Worm (Caenorhabditis elegans) whole organism, L1 larva: Measurements from ENCODE around the gene C25H3.17.
A peak's percentile ranks its signal among the peaks of the same experiment; 100 is the strongest.

Experiments used
- C04F5.9 ChIP-seq: sonication (generic microtip); optimal IDR thresholded peaks from 2 replicates; lab custom pipeline; 2016; ENCODE audit warnings: missing genetic modification characterization, missing compliant biosample characterization
- C16A3.4 ChIP-seq: fragments of 150-350 bp; optimal IDR thresholded peaks from 2 replicates; lab custom pipeline; 2014; ENCODE audit warnings: missing biosample characterization, missing genetic modification characterization
- C34B4.2 ChIP-seq: sonication (generic microtip); optimal IDR thresholded peaks from 2 replicates; lab custom pipeline; 2017; ENCODE audit warnings: mild to moderate bottlenecking, missing genetic modification characterization, missing compliant biosample characterization
- F16B12.6 ChIP-seq: fragments of 150-350 bp; optimal IDR thresholded peaks from 2 replicates; lab custom pipeline; 2014; ENCODE audit warnings: missing biosample characterization, missing genetic modification characterization
- Y116A8C.19 ChIP-seq: sonication (generic microtip); optimal IDR thresholded peaks from 2 replicates; lab custom pipeline; 2016; ENCODE audit warnings: missing compliant biosample characterization, missing genetic modification characterization, borderline replicate concordance
- aly-2 ChIP-seq: fragments of 150-350 bp; optimal IDR thresholded peaks from 2 replicates; lab custom pipeline; 2014; ENCODE audit warnings: missing biosample characterization, missing genetic modification characterization
- ama-1 ChIP-seq: fragments of 150-350 bp; optimal IDR thresholded peaks from 2 replicates; lab custom pipeline; 2014
- blmp-1 ChIP-seq: fragments of 150-350 bp; optimal IDR thresholded peaks from 2 replicates; lab custom pipeline; 2014; ENCODE audit warnings: missing biosample characterization, missing genetic modification characterization
- ceh-82 ChIP-seq, 3 experiments: fragments of 150-350 bp in 1 of 3; sonication (generic microtip) in 2 of 3; optimal IDR thresholded peaks; 2 replicates each; lab custom pipeline; 2014 to 2017; ENCODE audit warnings: missing biosample characterization in 3 of 3, missing genetic modification characterization in 3 of 3
- ceh-88 ChIP-seq: fragments of 200-800 bp; sonication (Bioruptor generic); IDR thresholded peaks from 2 replicates; pipeline ENCODE4 v1.3.6; 2022; ENCODE audit warnings: missing genetic modification characterization, missing compliant biosample characterization
- ces-1 ChIP-seq: fragments of 150-350 bp; optimal IDR thresholded peaks from 2 replicates; lab custom pipeline; 2014; ENCODE audit warnings: missing biosample characterization, missing genetic modification reagents, missing genetic modification characterization
- dpl-1 ChIP-seq, 3 experiments: fragments of 150-350 bp in 2 of 3; sonication (generic microtip) in 1 of 3; optimal IDR thresholded peaks; 2 replicates each; lab custom pipeline; 2014 to 2017; ENCODE audit warnings: missing biosample characterization in 3 of 3, missing genetic modification characterization in 3 of 3, missing genetic modification reagents in 3 of 3
- dsc-1 ChIP-seq: sonication (generic microtip); optimal IDR thresholded peaks from 2 replicates; lab custom pipeline; 2016; ENCODE audit warnings: mild to moderate bottlenecking, missing genetic modification characterization, missing compliant biosample characterization
- efl-1 ChIP-seq, 4 experiments: fragments of 150-350 bp; optimal IDR thresholded peaks in 3 of 4; peaks in 1 of 4; 1 replicate in 1 of 4; 2 replicates in 3 of 4; lab custom pipeline; 2014; ENCODE audit warnings: missing biosample characterization in 2 of 4, missing genetic modification characterization in 2 of 4, missing genetic modification reagents in 2 of 4
- elt-2 ChIP-seq: sonication (generic microtip); optimal IDR thresholded peaks from 2 replicates; lab custom pipeline; 2016; ENCODE audit warnings: missing genetic modification characterization, mild to moderate bottlenecking, inconsistent platforms, missing compliant biosample characterization, missing genetic modification reagents
- elt-3 ChIP-seq, 6 experiments: fragments of 150-350 bp in 1 of 6; sonication (generic microtip); optimal IDR thresholded peaks; 2 replicates each; lab custom pipeline; 2017 to 2018; ENCODE audit warnings: missing biosample characterization in 6 of 6, missing genetic modification characterization in 6 of 6, inconsistent platforms in 1 of 6
- fkh-10 ChIP-seq: sonication (generic microtip); optimal IDR thresholded peaks from 2 replicates; lab custom pipeline; 2017; ENCODE audit warnings: missing biosample characterization, missing genetic modification reagents, missing genetic modification characterization
- fkh-4 ChIP-seq: sonication (generic microtip); optimal IDR thresholded peaks from 2 replicates; lab custom pipeline; 2016; ENCODE audit warnings: missing compliant biosample characterization, missing genetic modification characterization, borderline replicate concordance
- fkh-8 ChIP-seq: sonication (generic microtip); optimal IDR thresholded peaks from 2 replicates; lab custom pipeline; 2016; ENCODE audit warnings: mild to moderate bottlenecking, missing genetic modification characterization, missing compliant biosample characterization
- grh-1 ChIP-seq: fragments of 200-800 bp; sonication (Bioruptor generic); IDR thresholded peaks from 2 replicates; pipeline ENCODE4 v1.3.6; 2022; ENCODE audit warnings: missing genetic modification reagents, missing genetic modification characterization, missing compliant biosample characterization
- hlh-17 ChIP-seq: fragments of 200-800 bp; sonication (Bioruptor generic); optimal IDR thresholded peaks from 2 replicates; lab custom pipeline; 2018; ENCODE audit warnings: missing genetic modification characterization, mild to moderate bottlenecking, missing compliant biosample characterization, moderate library complexity, borderline replicate concordance
- hlh-4 ChIP-seq: sonication (generic microtip); optimal IDR thresholded peaks from 2 replicates; lab custom pipeline; 2016; ENCODE audit warnings: mild to moderate bottlenecking, missing genetic modification characterization, missing compliant biosample characterization
- jun-1 ChIP-seq: fragments of 150-350 bp; optimal IDR thresholded peaks from 2 replicates; lab custom pipeline; 2014; ENCODE audit warnings: missing biosample characterization, missing genetic modification reagents, missing genetic modification characterization
- lin-14 ChIP-seq: fragments of 200-800 bp; sonication (Bioruptor generic); optimal IDR thresholded peaks from 2 replicates; lab custom pipeline; 2018; ENCODE audit warnings: mild to moderate bottlenecking, missing genetic modification characterization, moderate library complexity, missing compliant biosample characterization
- lin-15B ChIP-seq: fragments of 150-350 bp; sonication (generic microtip); optimal IDR thresholded peaks from 3 replicates; lab custom pipeline; 2014; ENCODE audit warnings: missing biosample characterization, missing genetic modification characterization
- lir-3 ChIP-seq: sonication (generic microtip); optimal IDR thresholded peaks from 2 replicates; lab custom pipeline; 2016; ENCODE audit warnings: mild to moderate bottlenecking, missing genetic modification characterization, moderate library complexity, missing compliant biosample characterization; ENCODE audit not compliant: poor library complexity
- lsy-2 ChIP-seq, 2 experiments: fragments of 150-350 bp; optimal IDR thresholded peaks; 2 replicates each; lab custom pipeline; 2014; ENCODE audit warnings: missing biosample characterization in 2 of 2, missing genetic modification characterization in 2 of 2
- mdl-1 ChIP-seq, 2 experiments: fragments of 150-350 bp; optimal IDR thresholded peaks; 2 replicates each; lab custom pipeline; 2014 to 2017; ENCODE audit warnings: missing biosample characterization in 2 of 2, missing genetic modification characterization in 2 of 2, inconsistent platforms in 1 of 2
- mef-2 ChIP-seq: fragments of 150-350 bp; optimal IDR thresholded peaks from 2 replicates; lab custom pipeline; 2014; ENCODE audit warnings: missing biosample characterization, missing genetic modification characterization
- nhr-19 ChIP-seq: fragments of 200-800 bp; sonication (Bioruptor generic); conservative IDR thresholded peaks from 2 replicates; pipeline ENCODE4 v1.3.6; 2022; ENCODE audit warnings: missing genetic modification characterization, missing compliant biosample characterization
- nhr-20 ChIP-seq: sonication (generic microtip); optimal IDR thresholded peaks from 2 replicates; lab custom pipeline; 2016; ENCODE audit warnings: mild to moderate bottlenecking, missing genetic modification characterization, missing compliant biosample characterization
- nhr-47 ChIP-seq: sonication (generic microtip); optimal IDR thresholded peaks from 2 replicates; lab custom pipeline; 2016; ENCODE audit warnings: mild to moderate bottlenecking, missing genetic modification characterization, moderate library complexity, missing compliant biosample characterization
- nhr-71 ChIP-seq: sonication (generic microtip); optimal IDR thresholded peaks from 2 replicates; lab custom pipeline; 2016; ENCODE audit warnings: mild to moderate bottlenecking, missing genetic modification characterization, moderate library complexity, missing compliant biosample characterization
- nhr-76 ChIP-seq: sonication (generic microtip); optimal IDR thresholded peaks from 2 replicates; lab custom pipeline; 2017; ENCODE audit warnings: missing biosample characterization, missing genetic modification characterization
- nhr-77 ChIP-seq: fragments of 150-350 bp; optimal IDR thresholded peaks from 2 replicates; lab custom pipeline; 2014; ENCODE audit warnings: missing biosample characterization, missing genetic modification characterization
- nhr-85 ChIP-seq: sonication (generic microtip); peaks from one replicate; lab custom pipeline; 2016; ENCODE audit warnings: missing genetic modification characterization, inconsistent platforms, missing compliant biosample characterization
- nhr-90 ChIP-seq: sonication (generic microtip); optimal IDR thresholded peaks from 2 replicates; lab custom pipeline; 2016; ENCODE audit warnings: mild to moderate bottlenecking, missing genetic modification characterization, missing compliant biosample characterization; ENCODE audit not compliant: poor library complexity
- pqm-1 ChIP-seq: sonication (generic microtip); optimal IDR thresholded peaks from 3 replicates; lab custom pipeline; 2017; ENCODE audit warnings: missing biosample characterization, missing genetic modification characterization
- rnt-1 ChIP-seq: sonication (generic microtip); optimal IDR thresholded peaks from 2 replicates; lab custom pipeline; 2016; ENCODE audit warnings: mild to moderate bottlenecking, missing genetic modification characterization, moderate library complexity, missing compliant biosample characterization
- snu-23 ChIP-seq: sonication (generic microtip); optimal IDR thresholded peaks from 2 replicates; lab custom pipeline; 2016; ENCODE audit warnings: missing genetic modification characterization, missing compliant biosample characterization
- sox-4 ChIP-seq: sonication (generic microtip); optimal IDR thresholded peaks from 2 replicates; lab custom pipeline; 2016; ENCODE audit warnings: missing genetic modification characterization, missing compliant biosample characterization
- sptf-1 ChIP-seq: fragments of 150-350 bp; optimal IDR thresholded peaks from 2 replicates; lab custom pipeline; 2014; ENCODE audit warnings: missing biosample characterization, missing genetic modification characterization
- swsn-7 ChIP-seq: sonication (generic microtip); optimal IDR thresholded peaks from 2 replicates; lab custom pipeline; 2016; ENCODE audit warnings: missing genetic modification characterization, missing compliant biosample characterization
- tbx-2 ChIP-seq: sonication (generic microtip); optimal IDR thresholded peaks from 2 replicates; lab custom pipeline; 2016; ENCODE audit warnings: missing genetic modification characterization, missing compliant biosample characterization
- unc-130 ChIP-seq: fragments of 150-350 bp; optimal IDR thresholded peaks from 2 replicates; lab custom pipeline; 2017; ENCODE audit warnings: missing biosample characterization, missing genetic modification characterization, inconsistent platforms
- unc-30 ChIP-seq: sonication (generic microtip); optimal IDR thresholded peaks from 2 replicates; lab custom pipeline; 2017; ENCODE audit warnings: missing biosample characterization, missing genetic modification characterization
- vab-15 ChIP-seq: sonication (generic microtip); optimal IDR thresholded peaks from 2 replicates; lab custom pipeline; 2017; ENCODE audit warnings: missing genotype, mild to moderate bottlenecking, missing genetic modification characterization, missing compliant biosample characterization
- xbp-1 ChIP-seq: sonication (generic microtip); optimal IDR thresholded peaks from 2 replicates; lab custom pipeline; 2016; ENCODE audit warnings: missing genetic modification characterization, missing compliant biosample characterization
- ztf-4 ChIP-seq: fragments of 150-350 bp; optimal IDR thresholded peaks from 2 replicates; lab custom pipeline; 2014; ENCODE audit warnings: missing biosample characterization, missing genetic modification characterization

Gene C25H3.17

DNA sequence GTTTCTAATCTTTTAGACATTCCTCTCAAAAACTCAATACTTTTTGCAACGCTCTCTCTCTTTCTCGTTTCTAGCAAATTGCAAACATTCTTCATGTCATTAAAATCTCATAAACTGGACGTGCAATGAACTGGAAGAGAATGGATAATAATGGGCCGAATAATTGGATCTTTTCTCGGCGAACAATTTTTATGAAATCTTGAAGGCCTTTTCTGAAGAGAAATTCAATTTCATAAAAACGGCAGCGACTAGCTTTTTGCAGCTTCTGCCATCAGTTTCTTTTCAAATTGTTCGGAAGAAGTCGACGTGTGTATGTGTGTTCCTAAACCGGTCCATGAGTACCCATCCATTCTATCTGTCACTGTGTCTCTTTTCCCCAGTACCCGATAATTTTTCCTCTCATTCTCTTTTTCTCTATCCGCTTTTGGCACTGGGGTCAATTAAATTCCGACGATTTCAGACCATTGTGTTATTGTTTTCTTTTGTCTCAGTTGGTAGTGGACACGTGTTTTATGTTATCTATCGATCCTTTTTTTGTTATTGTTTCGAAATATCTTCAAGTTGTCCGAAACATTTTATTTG, 33.2 kb upstream of the C25H3.17 start:
- TF ChIP-seq nhr-85 (tag; lab: Kevin White, UChicago) = peak; percentile 78
- no peak for TF ChIP-seq efl-1 (optimal IDR thresholded peaks at IDR 0.05; lab: Kevin White, UChicago)
- TF ChIP-seq efl-1 (GFP tag; optimal IDR thresholded peaks at IDR 0.05 in 1 of 2; lab: Kevin White, UChicago) = peak in 1 of 2 experiments; percentile 50
- peak; percentile 46 for TF ChIP-seq lin-14 (GFP tag; lab: Kevin White, UChicago)
- no peak for TF ChIP-seq ces-1 (GFP tag; lab: Kevin White, UChicago)
- TF ChIP-seq fkh-10 = peak; percentile 29
- TF ChIP-seq sptf-1 = no peak
- no peak for TF ChIP-seq ama-1
- TF ChIP-seq blmp-1 (tag; lab: Kevin White, UChicago) = peak; percentile 69
- peak; percentile 29 for TF ChIP-seq snu-23 (GFP tag; lab: Kevin White, UChicago)

DNA sequence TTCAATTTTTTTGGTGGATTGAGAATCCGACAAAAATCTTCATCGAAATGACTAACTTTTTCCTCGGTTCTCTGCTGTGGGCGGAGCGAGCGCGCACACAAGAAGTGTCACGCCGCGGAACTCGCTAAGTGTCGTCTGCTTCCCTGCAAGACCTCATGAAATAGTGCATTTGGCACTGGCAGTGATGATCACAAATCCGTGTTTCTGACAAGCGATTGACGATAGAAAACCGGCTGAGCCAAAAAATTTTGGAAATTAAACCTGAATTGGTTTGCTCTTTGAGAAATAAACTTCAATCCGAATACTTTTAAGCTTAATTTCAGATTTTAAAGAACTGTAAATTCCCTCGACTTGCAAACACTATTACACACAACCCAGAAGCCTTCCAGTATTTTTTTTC, 32.0 kb upstream of the C25H3.17 start:
- TF ChIP-seq snu-23 (GFP tag; lab: Kevin White, UChicago) (peak; percentile 84), vab-15 (no peak), lsy-2 (tag; optimal IDR thresholded peaks at IDR 0.05; lab: Kevin White, UChicago) (peak; percentile 55 to 77), grh-1 (GFP tag; lab: Robert Waterston, UW) (peak; percentile 67), tbx-2 (tag; lab: Kevin White, UChicago) (peak; percentile 75), pqm-1 (no peak), nhr-19 (GFP tag; lab: Robert Waterston, UW) (peak; percentile 89), unc-130 (tag; lab: Kevin White, UChicago) (peak; percentile 43), ztf-4 (tag; lab: Kevin White, UChicago) (peak; percentile 12), F16B12.6 (tag; lab: Kevin White, UChicago) (peak; percentile 12), nhr-47 (peak; percentile 89), C16A3.4 (peak; percentile 21), hlh-4 (tag; lab: Kevin White, UChicago) (no peak), nhr-71 (tag; lab: Kevin White, UChicago) (peak; percentile 89), ces-1 (GFP tag; lab: Kevin White, UChicago) (no peak), aly-2 (peak; percentile 49), xbp-1 (peak; percentile 67), Y116A8C.19 (tag; lab: Kevin White, UChicago) (no peak), fkh-10 (no peak), unc-30 (tag; lab: Kevin White, UChicago) (no peak), hlh-17 (GFP tag; lab: Kevin White, UChicago) (no peak), ama-1 (peak; percentile 84), C04F5.9 (tag; lab: Kevin White, UChicago) (peak; percentile 25), nhr-77 (peak; percentile 60), nhr-20 (tag; lab: Kevin White, UChicago) (peak; percentile 78), rnt-1 (tag; lab: Kevin White, UChicago) (peak; percentile 93), jun-1 (tag; lab: Kevin White, UChicago) (peak; percentile 9), blmp-1 (tag; lab: Kevin White, UChicago) (peak; percentile 17), nhr-90 (tag; lab: Kevin White, UChicago) (peak; percentile 87), dpl-1 (GFP tag; optimal IDR thresholded peaks at IDR 0.05; lab: Kevin White, UChicago) (peak; percentile 40 to 50 (median 43)), elt-2 (peak; percentile 87), lin-15B (tag; lab: Kevin White, UChicago) (peak; percentile 36), dsc-1 (tag; lab: Kevin White, UChicago) (peak; percentile 71), sox-4 (tag; lab: Kevin White, UChicago) (no peak), mdl-1 (tag; optimal IDR thresholded peaks at IDR 0.05; lab: Kevin White, UChicago) (peak in 1 of 2 experiments; percentile 73), ceh-82 (tag; optimal IDR thresholded peaks at IDR 0.05; lab: Kevin White, UChicago) (peak; percentile 44 to 80 (median 70)), swsn-7 (tag; lab: Kevin White, UChicago) (peak; percentile 78), nhr-76 (tag; lab: Kevin White, UChicago) (no peak), elt-3 (tag; optimal IDR thresholded peaks at IDR 0.05; lab: Kevin White, UChicago) (peak in 1 of 6 experiments; percentile 35), fkh-8 (no peak), C34B4.2 (tag; lab: Kevin White, UChicago) (no peak), ceh-88 (no peak), mef-2 (tag; lab: Kevin White, UChicago) (no peak), lir-3 (tag; lab: Kevin White, UChicago) (peak; percentile 36), fkh-4 (tag; lab: Kevin White, UChicago) (no peak), lin-14 (GFP tag; lab: Kevin White, UChicago) (peak; percentile 71), sptf-1 (no peak)
